Worm (Caenorhabditis elegans) whole organism, L2 larva: ENCODE data around the gene fntb-1.

ENCODE experiments used
- F13H6.1 ChIP-seq: sonication (generic microtip); optimal IDR thresholded peaks from 2 replicates; lab custom pipeline; 2016; ENCODE audit warnings: missing genetic modification characterization, missing compliant biosample characterization
- R02D3.7 ChIP-seq: fragments of 150-350 bp; optimal IDR thresholded peaks from 2 replicates; lab custom pipeline; 2014; ENCODE audit warnings: missing biosample characterization, missing genetic modification characterization
- mab-5 ChIP-seq: fragments of 150-350 bp; optimal IDR thresholded peaks from 2 replicates; lab custom pipeline; 2014; ENCODE audit warnings: missing biosample characterization, missing genetic modification characterization
- nhr-11 ChIP-seq: fragments of 150-350 bp; optimal IDR thresholded peaks from 2 replicates; lab custom pipeline; 2014; ENCODE audit warnings: missing biosample characterization, missing genetic modification characterization
- nhr-6 ChIP-seq: fragments of 150-350 bp; optimal IDR thresholded peaks from 2 replicates; lab custom pipeline; 2014; ENCODE audit warnings: missing biosample characterization, missing genetic modification characterization

- TF ChIP-seq F13H6.1 (no peak), nhr-6 (tag; lab: Kevin White, UChicago) (no peak), R02D3.7 (tag; lab: Kevin White, UChicago) (no peak), nhr-11 (tag; lab: Kevin White, UChicago) (no peak), mab-5 (tag; lab: Kevin White, UChicago) (no peak)
These were observed 41.8 kb upstream of the fntb-1 start for ce11 chrV:14405647-14406046.
